Fruit fly (Drosophila melanogaster) whole organism, embryonic: ENCODE measurements around the gene Mgat4a.

Experiments
- Ada2b ChIP-seq: fragments of 200-800 bp; sonication (Bioruptor generic); IDR thresholded peaks from 2 replicates; pipeline ENCODE4 v1.3.6; 2022; ENCODE audit warnings: missing biosample characterization, missing genetic modification characterization
- Antp ChIP-seq: fragments of 200-800 bp; sonication (Bioruptor generic); optimal IDR thresholded peaks from 3 replicates; lab custom pipeline; 2016; ENCODE audit warnings: missing biosample characterization, missing genetic modification characterization
- Bgb ChIP-seq: fragments of 200-800 bp; sonication (Bioruptor generic); IDR thresholded peaks from 2 replicates; pipeline ENCODE4 v1.3.6; 2022; ENCODE audit warnings: missing biosample characterization, missing genetic modification characterization; ENCODE audit not compliant: partially characterized antibody
- CG10321 ChIP-seq: fragments of 200-800 bp; sonication (Bioruptor generic); IDR thresholded peaks from 2 replicates; pipeline ENCODE4 v1.3.6; 2022; ENCODE audit warnings: missing biosample characterization, missing genetic modification characterization
- CG10654 ChIP-seq: fragments of 200-800 bp; sonication (Bioruptor generic); optimal IDR thresholded peaks from 2 replicates; lab custom pipeline; 2016; ENCODE audit warnings: missing biosample characterization, missing genetic modification characterization
- CG16779 ChIP-seq: fragments of 200-800 bp; sonication (Bioruptor generic); IDR thresholded peaks from 2 replicates; pipeline ENCODE4 v1.3.6; 2022; ENCODE audit warnings: missing biosample characterization, missing genetic modification characterization
- CG17359 ChIP-seq: fragments of 200-800 bp; sonication (Bioruptor generic); optimal IDR thresholded peaks from 3 replicates; lab custom pipeline; 2018; ENCODE audit warnings: missing biosample characterization, mild to moderate bottlenecking, missing genetic modification characterization, moderate library complexity
- CG18011 ChIP-seq: fragments of 200-800 bp; sonication (Bioruptor generic); optimal IDR thresholded peaks from 2 replicates; lab custom pipeline; 2017; ENCODE audit warnings: missing biosample characterization, missing genetic modification characterization, mild to moderate bottlenecking, moderate library complexity, missing genotype
- CG30431 ChIP-seq: fragments of 200-800 bp; sonication (Bioruptor generic); optimal IDR thresholded peaks from 2 replicates; lab custom pipeline; 2017; ENCODE audit warnings: missing biosample characterization, missing genetic modification characterization
- CG3065 ChIP-seq: fragments of 200-800 bp; sonication (Bioruptor generic); optimal IDR thresholded peaks from 2 replicates; lab custom pipeline; 2016; ENCODE audit warnings: missing biosample characterization, missing genetic modification characterization
- CG6175 ChIP-seq: fragments of 200-800 bp; sonication (Bioruptor generic); IDR thresholded peaks from 3 replicates; pipeline ENCODE4 v1.3.6; 2022; ENCODE audit warnings: missing biosample characterization, missing genetic modification characterization
- CG6254 ChIP-seq: fragments of 200-800 bp; sonication (Bioruptor generic); optimal IDR thresholded peaks from 3 replicates; lab custom pipeline; 2017; ENCODE audit warnings: mild to moderate bottlenecking, missing biosample characterization, missing genetic modification reagents, missing genetic modification characterization
- CG7928 ChIP-seq: fragments of 200-800 bp; sonication (Bioruptor generic); optimal IDR thresholded peaks from 2 replicates; lab custom pipeline; 2017; ENCODE audit warnings: missing biosample characterization, mild to moderate bottlenecking, missing genetic modification characterization
- CG8290 ChIP-seq, 3 experiments: fragments of 200-800 bp; sonication (Bioruptor generic); optimal IDR thresholded peaks; 2 replicates each; lab custom pipeline; 2016 to 2019; ENCODE audit warnings: missing biosample characterization in 3 of 3, missing genetic modification characterization in 3 of 3, mild to moderate bottlenecking in 2 of 3, moderate library complexity in 1 of 3
- CG8478 ChIP-seq: fragments of >200 bp; optimal IDR thresholded peaks from 2 replicates; lab custom pipeline; 2018
- CG9876 ChIP-seq: fragments of 200-800 bp; sonication (Bioruptor generic); optimal IDR thresholded peaks from 2 replicates; lab custom pipeline; 2016; ENCODE audit warnings: missing biosample characterization, missing genetic modification characterization
- CoRest ChIP-seq: fragments of 200-800 bp; sonication (Bioruptor generic); optimal IDR thresholded peaks from 3 replicates; lab custom pipeline; 2018; ENCODE audit warnings: missing biosample characterization, mild to moderate bottlenecking, missing genetic modification characterization, moderate library complexity
- CrebB ChIP-seq: fragments of 200-800 bp; sonication (Bioruptor generic); optimal IDR thresholded peaks from 3 replicates; lab custom pipeline; 2018; ENCODE audit warnings: missing biosample characterization, mild to moderate bottlenecking, missing genetic modification characterization
- Fer1 ChIP-seq: fragments of 200-800 bp; sonication (Bioruptor generic); optimal IDR thresholded peaks from 2 replicates; lab custom pipeline; 2017; ENCODE audit warnings: missing biosample characterization, mild to moderate bottlenecking, missing genetic modification characterization
- Fer3 ChIP-seq: fragments of 200-800 bp; sonication (Bioruptor generic); optimal IDR thresholded peaks from 2 replicates; lab custom pipeline; 2018; ENCODE audit warnings: missing biosample characterization, mild to moderate bottlenecking, missing genetic modification characterization, moderate library complexity
- HLH3B ChIP-seq: fragments of 200-800 bp; sonication (Bioruptor generic); IDR thresholded peaks from 2 replicates; pipeline ENCODE4 v1.3.6; 2022; ENCODE audit warnings: missing biosample characterization, missing genetic modification characterization
- Hey ChIP-seq: fragments of 200-800 bp; sonication (Bioruptor generic); optimal IDR thresholded peaks from 3 replicates; lab custom pipeline; 2018; ENCODE audit warnings: missing biosample characterization, mild to moderate bottlenecking, missing genetic modification characterization
- Hmr ChIP-seq: fragments of 200-800 bp; sonication (Bioruptor generic); optimal IDR thresholded peaks from 3 replicates; lab custom pipeline; 2017; ENCODE audit warnings: mild to moderate bottlenecking, missing biosample characterization, missing genetic modification reagents, missing genetic modification characterization
- Hr3 ChIP-seq: fragments of 200-800 bp; sonication (Bioruptor generic); optimal IDR thresholded peaks from 3 replicates; lab custom pipeline; 2016; ENCODE audit warnings: missing biosample characterization, missing genetic modification characterization
- NFAT ChIP-seq: fragments of 200-800 bp; sonication (Bioruptor generic); IDR thresholded peaks from 2 replicates; pipeline ENCODE4 v1.3.6; 2022; ENCODE audit warnings: missing biosample characterization, missing genetic modification characterization
- TFAM ChIP-seq: fragments of 200-800 bp; sonication (Bioruptor generic); optimal IDR thresholded peaks from 2 replicates; lab custom pipeline; 2017; ENCODE audit warnings: missing biosample characterization, missing genetic modification characterization, inconsistent platforms
- Taf1 ChIP-seq: fragments of 200-800 bp; sonication (Bioruptor generic); IDR thresholded peaks from 2 replicates; pipeline ENCODE4 v1.3.6; 2022; ENCODE audit warnings: missing biosample characterization, missing genetic modification characterization
- Trl ChIP-seq, 3 experiments: fragments of >200 bp in 2 of 3; fragments of 200-800 bp in 1 of 3; sonication (Bioruptor generic) in 1 of 3; optimal IDR thresholded peaks; 2 replicates in 1 of 3; 3 replicates in 2 of 3; lab custom pipeline; 2016 to 2017; ENCODE audit warnings: missing biosample characterization in 1 of 3, missing genetic modification characterization in 1 of 3
- al ChIP-seq: fragments of 200-800 bp; sonication (Bioruptor generic); IDR thresholded peaks from 2 replicates; pipeline ENCODE4 v1.3.6; 2022; ENCODE audit warnings: missing biosample characterization, missing genetic modification characterization
- ato ChIP-seq: fragments of 200-800 bp; sonication (Bioruptor generic); IDR thresholded peaks from 2 replicates; pipeline ENCODE4 v1.3.6; 2022; ENCODE audit warnings: missing biosample characterization, missing genetic modification characterization; ENCODE audit not compliant: partially characterized antibody
- br ChIP-seq: fragments of >200 bp; optimal IDR thresholded peaks from 2 replicates; lab custom pipeline; 2017
- ci ChIP-seq: fragments of 200-800 bp; sonication (Bioruptor generic); IDR thresholded peaks from 3 replicates; pipeline ENCODE4 v1.3.6; 2022; ENCODE audit warnings: missing biosample characterization, missing genetic modification characterization
- corto ChIP-seq: fragments of 200-800 bp; sonication (Bioruptor generic); optimal IDR thresholded peaks from 2 replicates; lab custom pipeline; 2016; ENCODE audit warnings: missing biosample characterization, mild to moderate bottlenecking, missing genetic modification characterization, moderate library complexity
- crc ChIP-seq: fragments of 200-800 bp; sonication (Bioruptor generic); optimal IDR thresholded peaks from 2 replicates; lab custom pipeline; 2016; ENCODE audit warnings: missing biosample characterization, missing genetic modification characterization
- dmrt99B ChIP-seq: fragments of 200-800 bp; sonication (Bioruptor generic); optimal IDR thresholded peaks from 2 replicates; lab custom pipeline; 2018; ENCODE audit warnings: missing biosample characterization, mild to moderate bottlenecking, missing genetic modification characterization, moderate library complexity
- gem ChIP-seq: fragments of 200-800 bp; sonication (Bioruptor generic); optimal IDR thresholded peaks from 2 replicates; lab custom pipeline; 2019; ENCODE audit warnings: missing biosample characterization, mild to moderate bottlenecking, missing genetic modification characterization, moderate library complexity
- gro ChIP-seq: fragments of 200-800 bp; sonication (Bioruptor generic); optimal IDR thresholded peaks from 2 replicates; lab custom pipeline; 2016; ENCODE audit warnings: missing biosample characterization, missing genetic modification characterization
- ham ChIP-seq: fragments of 200-800 bp; sonication (Bioruptor generic); IDR thresholded peaks from 2 replicates; pipeline ENCODE4 v1.3.6; 2022; ENCODE audit warnings: missing biosample characterization, missing genetic modification characterization
- jumu ChIP-seq: fragments of 200-800 bp; sonication (Bioruptor generic); optimal IDR thresholded peaks from 3 replicates; lab custom pipeline; 2016; ENCODE audit warnings: missing biosample characterization, missing genetic modification characterization
- nerfin-1 ChIP-seq: fragments of 200-800 bp; sonication (Bioruptor generic); optimal IDR thresholded peaks from 3 replicates; lab custom pipeline; 2019; ENCODE audit warnings: missing biosample characterization, mild to moderate bottlenecking, missing genetic modification characterization, moderate library complexity
- pnt ChIP-seq: fragments of 200-800 bp; sonication (Bioruptor generic); optimal IDR thresholded peaks from 3 replicates; lab custom pipeline; 2016; ENCODE audit warnings: missing biosample characterization, missing genetic modification characterization
- pros ChIP-seq: fragments of 200-800 bp; sonication (Bioruptor generic); optimal IDR thresholded peaks from 3 replicates; lab custom pipeline; 2019; ENCODE audit warnings: missing biosample characterization, mild to moderate bottlenecking, missing genetic modification characterization, moderate library complexity
- sc ChIP-seq, 3 experiments: fragments of >200 bp in 2 of 3; fragments of 200-800 bp in 1 of 3; sonication (Bioruptor generic) in 1 of 3; optimal IDR thresholded peaks; 2 replicates in 2 of 3; 3 replicates in 1 of 3; lab custom pipeline; 2017; ENCODE audit warnings: mild to moderate bottlenecking in 1 of 3, missing biosample characterization in 1 of 3, missing genetic modification characterization in 1 of 3, missing genetic modification reagents in 1 of 3
- schlank ChIP-seq: fragments of 200-800 bp; sonication (Bioruptor generic); optimal IDR thresholded peaks from 2 replicates; lab custom pipeline; 2018; ENCODE audit warnings: missing biosample characterization, mild to moderate bottlenecking, missing genetic modification characterization
- stwl ChIP-seq: fragments of 200-800 bp; sonication (Bioruptor generic); optimal IDR thresholded peaks from 3 replicates; lab custom pipeline; 2018; ENCODE audit warnings: missing biosample characterization, mild to moderate bottlenecking, missing genetic modification characterization, moderate library complexity
- tin ChIP-seq: fragments of 200-800 bp; sonication (Bioruptor generic); optimal IDR thresholded peaks from 3 replicates; lab custom pipeline; 2016; ENCODE audit warnings: missing biosample characterization, missing genetic modification characterization
- tio ChIP-seq: fragments of 200-800 bp; sonication (Bioruptor generic); optimal IDR thresholded peaks from 2 replicates; lab custom pipeline; 2017; ENCODE audit warnings: missing biosample characterization, missing genetic modification characterization, inconsistent platforms
- tup ChIP-seq: fragments of 200-800 bp; sonication (Bioruptor generic); optimal IDR thresholded peaks from 2 replicates; lab custom pipeline; 2016; ENCODE audit warnings: missing biosample characterization, mild to moderate bottlenecking, missing genetic modification characterization, moderate library complexity
- twi ChIP-seq: fragments of 200-800 bp; optimal IDR thresholded peaks from 2 replicates; lab custom pipeline; 2019; ENCODE audit warnings: missing biosample characterization, mild to moderate bottlenecking, missing genetic modification characterization, moderate library complexity
- usp ChIP-seq: fragments of >200 bp; optimal IDR thresholded peaks from 2 replicates; lab custom pipeline; 2017; ENCODE audit warnings: missing biosample characterization, missing genetic modification characterization
- zen ChIP-seq: fragments of 200-800 bp; sonication (Bioruptor generic); optimal IDR thresholded peaks from 3 replicates; lab custom pipeline; 2018; ENCODE audit warnings: missing biosample characterization, mild to moderate bottlenecking, missing genetic modification characterization, moderate library complexity

Mgat4a gene

dm6 chr3L:14780187-14780586, 18.4 kb downstream of the Mgat4a start (continued):
- TF ChIP-seq nerfin-1 (tag; lab: Kevin White, UChicago): peak; percentile 24
- no peak for TF ChIP-seq tio
- TF ChIP-seq Hr3 (GFP tag; lab: Kevin White, UChicago): no peak
- TF ChIP-seq crc (GFP tag; lab: Kevin White, UChicago): no peak
- peak; percentile 29 for TF ChIP-seq CG3065
- no peak for TF ChIP-seq Fer3 (tag; lab: Kevin White, UChicago)
- no peak for TF ChIP-seq CG18011 (GFP tag; lab: Kevin White, UChicago)
- TF ChIP-seq CG8290 (GFP tag; optimal IDR thresholded peaks at IDR 0.05; lab: Kevin White, UChicago): peak; percentile 21
- TF ChIP-seq CG8290 (tag; optimal IDR thresholded peaks at IDR 0.05; lab: Kevin White, UChicago): peak; percentile 8 to 63
- no peak for TF ChIP-seq pros
- no peak for TF ChIP-seq jumu
- TF ChIP-seq CG7928 (GFP tag; lab: Kevin White, UChicago): no peak
- no peak for TF ChIP-seq Ada2b (GFP tag; lab: Robert Waterston, UW)
- TF ChIP-seq Taf1 (GFP tag; lab: Robert Waterston, UW): no peak
- TF ChIP-seq gem (tag; lab: Kevin White, UChicago): peak; percentile 18
- TF ChIP-seq stwl (tag; lab: Kevin White, UChicago): no peak
- peak; percentile 33 for TF ChIP-seq dmrt99B (tag; lab: Kevin White, UChicago)
- TF ChIP-seq Bgb (GFP tag; lab: Robert Waterston, UW): no peak
- TF ChIP-seq CG17359: peak; percentile 50
- TF ChIP-seq CG10321: no peak
- TF ChIP-seq Hey (tag; lab: Kevin White, UChicago): peak; percentile 38
- no peak for TF ChIP-seq zen
- no peak for TF ChIP-seq CG30431 (GFP tag; lab: Kevin White, UChicago)
- TF ChIP-seq CG10654 (GFP tag; lab: Kevin White, UChicago): peak; percentile 28
- TF ChIP-seq br (lab: Kevin White, UChicago): no peak
- TF ChIP-seq CG6254 (GFP tag; lab: Kevin White, UChicago): peak; percentile 51
- peak; percentile 44 for TF ChIP-seq schlank
- no peak for TF ChIP-seq TFAM (GFP tag; lab: Kevin White, UChicago)
- TF ChIP-seq gro: no peak
- TF ChIP-seq ham: no peak
- TF ChIP-seq pnt (GFP tag; lab: Kevin White, UChicago): no peak
- no peak for TF ChIP-seq corto (GFP tag; lab: Kevin White, UChicago)
- peak; percentile 29 for TF ChIP-seq Hmr (GFP tag; lab: Kevin White, UChicago)
- TF ChIP-seq HLH3B: peak; percentile 59; the same call in 1 of the 2 replicates
- TF ChIP-seq CG9876: no peak
- TF ChIP-seq CG8478 (lab: Kevin White, UChicago): no peak
- no peak for TF ChIP-seq al (GFP tag; lab: Robert Waterston, UW)
- TF ChIP-seq sc (optimal IDR thresholded peaks at IDR 0.05; lab: Kevin White, UChicago): no peak
- peak; percentile 49 for TF ChIP-seq sc (GFP tag; optimal IDR thresholded peaks at IDR 0.05; lab: Kevin White, UChicago)
- peak; percentile 18 for TF ChIP-seq tup (GFP tag; lab: Kevin White, UChicago)
- peak; percentile 61; the same call in 2 of the 3 replicates for TF ChIP-seq ci (GFP tag; lab: Robert Waterston, UW)
- TF ChIP-seq CrebB (tag; lab: Kevin White, UChicago): peak; percentile 70
- TF ChIP-seq Fer1 (GFP tag; lab: Kevin White, UChicago): peak; percentile 55
- TF ChIP-seq usp (GFP tag; lab: Kevin White, UChicago): no peak
- TF ChIP-seq twi (tag; lab: Kevin White, UChicago): no peak
- TF ChIP-seq Trl (optimal IDR thresholded peaks at IDR 0.05; lab: Kevin White, UChicago): no peak
- peak; percentile 11 for TF ChIP-seq Trl (GFP tag; optimal IDR thresholded peaks at IDR 0.05; lab: Kevin White, UChicago)
- no peak for TF ChIP-seq Antp
- no peak for TF ChIP-seq NFAT (GFP tag; lab: Robert Waterston, UW)
- peak; percentile 9 for TF ChIP-seq CoRest (tag; lab: Kevin White, UChicago)
- TF ChIP-seq CG16779 (GFP tag; lab: Robert Waterston, UW): no peak
- no peak for TF ChIP-seq CG6175 (GFP tag; lab: Robert Waterston, UW)
- TF ChIP-seq ato (GFP tag; lab: Robert Waterston, UW): no peak
- no peak for TF ChIP-seq tin (GFP tag; lab: Kevin White, UChicago)
